Worm (Caenorhabditis elegans): ENCODE data around the gene F56C9.8.
A peak's percentile ranks its signal among the peaks of the same experiment; 100 is the strongest.

DNA sequence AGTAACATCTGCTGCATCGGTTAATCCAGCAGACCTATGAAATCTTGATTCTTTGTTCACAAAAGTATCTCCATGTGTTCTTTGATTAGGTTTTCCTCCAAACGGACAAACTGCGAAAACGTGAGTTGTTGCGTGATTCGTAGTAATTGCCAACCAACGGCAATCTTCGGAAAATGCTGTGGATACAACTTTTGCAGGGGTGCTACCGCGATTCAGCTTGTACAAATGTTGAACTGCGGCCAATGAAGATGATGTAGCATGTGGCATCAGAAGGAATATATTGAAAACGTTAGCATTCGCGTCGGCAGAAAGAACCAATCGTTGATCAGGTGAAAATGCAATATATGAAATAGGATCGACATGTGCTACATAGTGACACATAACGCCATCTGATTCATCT lies 12.4 kb upstream of the F56C9.8 start:
- TF ChIP-seq ctbp-1 (GFP tag; IDR thresholded peaks at IDR 0.05) (no peak), fos-1 (tag; optimal IDR thresholded peaks at IDR 0.05) (no peak), ztf-11 (tag; optimal IDR thresholded peaks at IDR 0.05) (no peak), nhr-11 (tag; optimal IDR thresholded peaks at IDR 0.05) (no peak), saeg-2 (GFP tag; IDR thresholded peaks at IDR 0.05) (no peak), nhr-48 (tag; optimal IDR thresholded peaks at IDR 0.05) (no peak), nhr-6 (tag; optimal IDR thresholded peaks at IDR 0.05) (no peak), lin-13 (GFP tag; optimal IDR thresholded peaks at IDR 0.05) (no peak), F26F4.8 (GFP tag; conservative IDR thresholded peaks at IDR 0.05) (no peak), lsy-2 (tag; optimal IDR thresholded peaks at IDR 0.05) (no peak), jun-1 (tag; optimal IDR thresholded peaks at IDR 0.05) (no peak), unc-62 (GFP tag; optimal IDR thresholded peaks at IDR 0.05 in 1 of 2) (peak in 1 of 2 experiments; percentile 87), unc-62 (tag; optimal IDR thresholded peaks at IDR 0.05) (no peak)
